Fruit fly (Drosophila melanogaster) whole organism, adult: Measurements from ENCODE around the gene Brd8.

Experiments used
- CG11617 ChIP-seq: fragments of 200-800 bp; sonication (Bioruptor generic); optimal IDR thresholded peaks from 2 replicates; lab custom pipeline; 2017; ENCODE audit warnings: mild to moderate bottlenecking, missing biosample characterization, missing genetic modification reagents, missing genetic modification characterization
- CG12768 ChIP-seq: fragments of 200-800 bp; sonication (Bioruptor generic); optimal IDR thresholded peaks from 2 replicates; lab custom pipeline; 2017; ENCODE audit warnings: missing biosample characterization, missing genetic modification characterization, mild to moderate bottlenecking, moderate library complexity, missing genetic modification reagents
- CG14711 ChIP-seq: fragments of 200-800 bp; sonication (Bioruptor generic); optimal IDR thresholded peaks from 2 replicates; lab custom pipeline; 2018; ENCODE audit warnings: missing biosample characterization, mild to moderate bottlenecking, missing genetic modification characterization, moderate library complexity
- CG33017 ChIP-seq: fragments of 200-800 bp; sonication (Bioruptor generic); optimal IDR thresholded peaks from 2 replicates; lab custom pipeline; 2018; ENCODE audit warnings: missing biosample characterization, mild to moderate bottlenecking, missing genetic modification characterization, moderate library complexity
- CG5204 ChIP-seq: fragments of 200-800 bp; sonication (Bioruptor generic); optimal IDR thresholded peaks from 2 replicates; lab custom pipeline; 2016; ENCODE audit warnings: missing biosample characterization, missing genetic modification characterization
- Clk ChIP-seq: fragments of 200-800 bp; sonication (Bioruptor generic); optimal IDR thresholded peaks from 2 replicates; lab custom pipeline; 2017; ENCODE audit warnings: missing biosample characterization, missing genetic modification characterization
- Crg-1 ChIP-seq: fragments of 200-800 bp; sonication (Bioruptor generic); optimal IDR thresholded peaks from 2 replicates; lab custom pipeline; 2016; ENCODE audit warnings: missing biosample characterization, missing genetic modification characterization
- Mnt ChIP-seq: fragments of 200-800 bp; sonication (Bioruptor generic); optimal IDR thresholded peaks from 2 replicates; lab custom pipeline; 2016; ENCODE audit warnings: missing biosample characterization, mild to moderate bottlenecking, missing genetic modification characterization
- bab1 ChIP-seq: fragments of 200-800 bp; sonication (Bioruptor generic); optimal IDR thresholded peaks from 3 replicates; lab custom pipeline; 2019; ENCODE audit warnings: missing biosample characterization, mild to moderate bottlenecking, missing genetic modification characterization, moderate library complexity
- cnc ChIP-seq, 2 experiments: fragments of >200 bp; optimal IDR thresholded peaks; 2 replicates each; lab custom pipeline; 2017
- pad ChIP-seq: fragments of 200-800 bp; sonication (Bioruptor generic); optimal IDR thresholded peaks from 3 replicates; lab custom pipeline; 2017; ENCODE audit warnings: missing biosample characterization, missing genetic modification characterization, mild to moderate bottlenecking, moderate library complexity, missing genetic modification reagents
- toe ChIP-seq: fragments of 200-800 bp; sonication (Bioruptor generic); optimal IDR thresholded peaks from 2 replicates; lab custom pipeline; 2016; ENCODE audit warnings: missing biosample characterization, missing genetic modification characterization

- no peak for TF ChIP-seq toe (GFP tag; lab: Kevin White, UChicago)
- no peak for TF ChIP-seq Clk (GFP tag; lab: Kevin White, UChicago)
- no peak for TF ChIP-seq CG12768 (GFP tag; lab: Kevin White, UChicago)
- TF ChIP-seq cnc (optimal IDR thresholded peaks at IDR 0.05; lab: Kevin White, UChicago), result no peak
- TF ChIP-seq CG5204 (GFP tag; lab: Kevin White, UChicago), result no peak
- no peak for TF ChIP-seq CG11617 (GFP tag; lab: Kevin White, UChicago)
- no peak for TF ChIP-seq CG33017 (tag; lab: Kevin White, UChicago)
- no peak for TF ChIP-seq CG14711 (tag; lab: Kevin White, UChicago)
- no peak for TF ChIP-seq Crg-1 (GFP tag; lab: Kevin White, UChicago)
- no peak for TF ChIP-seq Mnt (GFP tag; lab: Kevin White, UChicago)
- TF ChIP-seq bab1 (GFP tag; lab: Kevin White, UChicago), result no peak
- TF ChIP-seq pad, result no peak
Measured at dm6 chr3R:29263264-29263663, 40.0 kb downstream of the Brd8 start.
